Fruit fly (Drosophila melanogaster): ENCODE data around the gene Efhc1.1.

Efhc1.1 gene

DNA sequence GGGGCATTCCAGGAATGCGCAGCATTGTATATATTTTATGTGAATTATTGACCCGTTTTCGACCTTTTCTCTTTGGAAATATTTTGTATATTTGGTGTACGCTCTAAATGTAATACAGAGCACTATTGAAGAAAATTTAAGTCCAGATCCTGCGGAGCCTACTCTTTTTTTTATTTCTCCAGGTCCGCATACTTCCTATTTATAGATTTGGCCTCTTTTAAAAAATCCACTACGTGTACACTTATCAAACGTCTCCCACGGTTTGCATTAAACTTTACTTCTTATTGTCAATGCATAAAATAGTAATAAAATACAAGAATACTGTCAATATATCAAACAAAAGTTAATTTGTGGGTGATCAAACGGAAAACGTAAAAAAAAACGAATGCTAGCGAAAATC lies at the start of gene Efhc1.1:
Gene Efhc1.1 (minus strand): TSS at position 101 of the 400 bp plus-strand sequence.
- TF ChIP-seq cic (GFP tag; optimal IDR thresholded peaks at IDR 0.05) (no peak), kay (GFP tag; ENCODE audit: borderline replicate concordance) (no peak), CG7101 (tag; optimal IDR thresholded peaks at IDR 0.05) (no peak), cnc (optimal IDR thresholded peaks at IDR 0.05) (no peak), tj (GFP tag; optimal IDR thresholded peaks at IDR 0.05) (no peak), CG14711 (tag; optimal IDR thresholded peaks at IDR 0.05) (no peak), CG12768 (GFP tag; optimal IDR thresholded peaks at IDR 0.05) (no peak), toe (GFP tag; optimal IDR thresholded peaks at IDR 0.05) (no peak), CG5204 (GFP tag; optimal IDR thresholded peaks at IDR 0.05) (no peak), CG33017 (tag; optimal IDR thresholded peaks at IDR 0.05) (no peak), CG7045 (GFP tag; optimal IDR thresholded peaks at IDR 0.05) (no peak), ovo (GFP tag; optimal IDR thresholded peaks at IDR 0.05) (no peak), Mnt (GFP tag; optimal IDR thresholded peaks at IDR 0.05) (no peak), CG1620 (GFP tag; optimal IDR thresholded peaks at IDR 0.05) (no peak), pad (GFP tag; optimal IDR thresholded peaks at IDR 0.05) (no peak), Hr96 (GFP tag; optimal IDR thresholded peaks at IDR 0.05) (no peak)

dm6 chrX:15822363-15822762 lies 38.9 kb upstream of the Efhc1.1 start:
- TF ChIP-seq CG33017 (tag; optimal IDR thresholded peaks at IDR 0.05) (no peak), toe (GFP tag; optimal IDR thresholded peaks at IDR 0.05) (no peak), pad (GFP tag; optimal IDR thresholded peaks at IDR 0.05) (no peak), CG7045 (GFP tag; optimal IDR thresholded peaks at IDR 0.05) (no peak), cic (GFP tag; optimal IDR thresholded peaks at IDR 0.05) (no peak), cnc (optimal IDR thresholded peaks at IDR 0.05) (no peak), CG5204 (GFP tag; optimal IDR thresholded peaks at IDR 0.05) (no peak), CG12768 (GFP tag; optimal IDR thresholded peaks at IDR 0.05) (no peak), CG1620 (GFP tag; optimal IDR thresholded peaks at IDR 0.05) (no peak), tj (GFP tag; optimal IDR thresholded peaks at IDR 0.05) (no peak), Mnt (GFP tag; optimal IDR thresholded peaks at IDR 0.05) (no peak)

dm6 chrX:15818608-15819184 lies 35.2 kb upstream of the Efhc1.1 start:
- no peak for TF ChIP-seq toe (GFP tag; optimal IDR thresholded peaks at IDR 0.05)
- no peak for TF ChIP-seq cnc (optimal IDR thresholded peaks at IDR 0.05)
- no peak for TF ChIP-seq CG12768 (GFP tag; optimal IDR thresholded peaks at IDR 0.05)
- TF ChIP-seq tj (GFP tag; optimal IDR thresholded peaks at IDR 0.05): no peak
- TF ChIP-seq CG14711 (tag; optimal IDR thresholded peaks at IDR 0.05): no peak
- no peak for TF ChIP-seq CG11617 (GFP tag; optimal IDR thresholded peaks at IDR 0.05)
- TF ChIP-seq Hr96 (GFP tag; optimal IDR thresholded peaks at IDR 0.05): no peak
- TF ChIP-seq CG7101 (tag; optimal IDR thresholded peaks at IDR 0.05): no peak
- no peak for TF ChIP-seq kay (GFP tag; ENCODE audit: borderline replicate concordance)
- TF ChIP-seq CG7045 (GFP tag; optimal IDR thresholded peaks at IDR 0.05): no peak
- no peak for TF ChIP-seq CG33017 (tag; optimal IDR thresholded peaks at IDR 0.05)
- no peak for TF ChIP-seq Mnt (GFP tag; optimal IDR thresholded peaks at IDR 0.05)
- TF ChIP-seq CG5204 (GFP tag; optimal IDR thresholded peaks at IDR 0.05): no peak

DNA sequence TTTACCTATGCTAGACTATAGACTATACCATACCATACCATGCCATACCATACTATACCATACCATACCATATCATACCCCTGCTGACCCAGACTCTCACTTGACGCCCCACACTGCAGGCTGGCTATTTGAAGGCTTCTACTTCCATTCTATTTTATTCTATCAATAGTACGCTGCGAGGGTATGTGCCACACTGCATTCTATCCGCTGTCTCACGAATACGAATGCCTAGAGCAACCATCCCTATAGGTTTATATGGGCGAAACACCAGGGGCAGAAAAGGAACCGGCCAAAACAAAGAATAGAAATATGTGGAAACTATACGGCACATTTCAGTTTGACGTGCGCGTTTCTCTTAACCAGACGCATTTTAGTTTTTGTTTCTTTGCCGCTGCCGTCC lies 34.3 kb upstream of the Efhc1.1 start:
- TF ChIP-seq CG1620 (GFP tag; optimal IDR thresholded peaks at IDR 0.05): no peak
- TF ChIP-seq toe (GFP tag; optimal IDR thresholded peaks at IDR 0.05): no peak
- TF ChIP-seq CG5204 (GFP tag; optimal IDR thresholded peaks at IDR 0.05): no peak
- no peak for TF ChIP-seq tj (GFP tag; optimal IDR thresholded peaks at IDR 0.05)
- TF ChIP-seq ovo (GFP tag; optimal IDR thresholded peaks at IDR 0.05): no peak
- TF ChIP-seq CG11617 (GFP tag; optimal IDR thresholded peaks at IDR 0.05): no peak
- TF ChIP-seq pad (GFP tag; optimal IDR thresholded peaks at IDR 0.05): no peak
- no peak for TF ChIP-seq CG7045 (GFP tag; optimal IDR thresholded peaks at IDR 0.05)
- no peak for TF ChIP-seq Hr96 (GFP tag; optimal IDR thresholded peaks at IDR 0.05)
- TF ChIP-seq CG12768 (GFP tag; optimal IDR thresholded peaks at IDR 0.05): no peak
- TF ChIP-seq Crg-1 (GFP tag; optimal IDR thresholded peaks at IDR 0.05): no peak
- TF ChIP-seq CG7101 (tag; optimal IDR thresholded peaks at IDR 0.05): no peak
- TF ChIP-seq cnc (optimal IDR thresholded peaks at IDR 0.05): no peak
- TF ChIP-seq Mnt (GFP tag; optimal IDR thresholded peaks at IDR 0.05): no peak
- no peak for TF ChIP-seq cic (GFP tag; optimal IDR thresholded peaks at IDR 0.05)
- TF ChIP-seq Clk (GFP tag; optimal IDR thresholded peaks at IDR 0.05): no peak

DNA sequence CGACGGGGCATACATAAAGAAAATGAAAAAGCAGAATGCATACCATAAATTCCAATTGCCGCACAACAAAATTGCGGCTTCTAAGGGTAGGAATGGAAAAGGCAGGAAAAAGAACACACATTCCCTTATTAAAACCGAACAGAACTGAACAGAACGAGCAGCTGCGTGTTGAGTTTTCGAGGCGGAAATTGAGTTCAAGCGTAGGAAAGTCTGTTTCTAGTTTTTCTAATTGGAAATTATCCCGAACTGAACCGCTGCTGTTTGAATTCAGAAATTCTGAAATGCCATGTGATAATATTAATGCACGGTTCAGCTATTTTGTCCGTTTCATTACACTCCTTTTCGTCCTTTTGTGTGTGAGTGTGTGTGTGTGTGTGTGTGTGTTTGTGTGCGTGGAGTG lies 33.4 kb upstream of the Efhc1.1 start:
- no peak for TF ChIP-seq cnc (optimal IDR thresholded peaks at IDR 0.05)
- TF ChIP-seq bab1 (GFP tag; optimal IDR thresholded peaks at IDR 0.05): no peak
- no peak for TF ChIP-seq CG33017 (tag; optimal IDR thresholded peaks at IDR 0.05)
- no peak for TF ChIP-seq CG11617 (GFP tag; optimal IDR thresholded peaks at IDR 0.05)
- TF ChIP-seq pad (GFP tag; optimal IDR thresholded peaks at IDR 0.05): no peak
- no peak for TF ChIP-seq CG5204 (GFP tag; optimal IDR thresholded peaks at IDR 0.05)
- TF ChIP-seq cic (GFP tag; optimal IDR thresholded peaks at IDR 0.05): no peak
- TF ChIP-seq tj (GFP tag; optimal IDR thresholded peaks at IDR 0.05): no peak
- TF ChIP-seq CG7101 (tag; optimal IDR thresholded peaks at IDR 0.05): no peak
- no peak for TF ChIP-seq Crg-1 (GFP tag; optimal IDR thresholded peaks at IDR 0.05)
- no peak for TF ChIP-seq CG14711 (tag; optimal IDR thresholded peaks at IDR 0.05)
- TF ChIP-seq Hr96 (GFP tag; optimal IDR thresholded peaks at IDR 0.05): no peak
- no peak for TF ChIP-seq CG12768 (GFP tag; optimal IDR thresholded peaks at IDR 0.05)
- no peak for TF ChIP-seq CG7045 (GFP tag; optimal IDR thresholded peaks at IDR 0.05)
- no peak for TF ChIP-seq kay (GFP tag; ENCODE audit: borderline replicate concordance)
- no peak for TF ChIP-seq CG1620 (GFP tag; optimal IDR thresholded peaks at IDR 0.05)
- no peak for TF ChIP-seq ovo (GFP tag; optimal IDR thresholded peaks at IDR 0.05)
- no peak for TF ChIP-seq Mnt (GFP tag; optimal IDR thresholded peaks at IDR 0.05)
- TF ChIP-seq Clk (GFP tag; optimal IDR thresholded peaks at IDR 0.05): no peak

dm6 chrX:15816127-15816526 lies 32.6 kb upstream of the Efhc1.1 start:
- no peak for TF ChIP-seq CG1620 (GFP tag; optimal IDR thresholded peaks at IDR 0.05)
- no peak for TF ChIP-seq CG7101 (tag; optimal IDR thresholded peaks at IDR 0.05)
- TF ChIP-seq tj (GFP tag; optimal IDR thresholded peaks at IDR 0.05): no peak
- no peak for TF ChIP-seq toe (GFP tag; optimal IDR thresholded peaks at IDR 0.05)
- no peak for TF ChIP-seq Hr96 (GFP tag; optimal IDR thresholded peaks at IDR 0.05)

Data from whole organism, adult.